Fruit fly (Drosophila melanogaster): ENCODE measurements around the gene CG11964.

Gene CG11964

dm6 chr3R:8962860-8963755, 18.3 kb upstream of the CG11964 start, which contains the start of gene ich:
Gene ich, minus strand, starts transcription at chr3R:8963037.
- TF ChIP-seq HLHmδ (GFP tag; optimal IDR thresholded peaks at IDR 0.05) (peak; percentile 43), cg (GFP tag; optimal IDR thresholded peaks at IDR 0.05) (peak; percentile 57), CG8765 (GFP tag; IDR thresholded peaks at IDR 0.05) (peak; percentile 48; the same call in 1 of the 2 replicates), Adf1 (GFP tag; IDR thresholded peaks at IDR 0.05) (peak; percentile 85), CG17829 (tag; optimal IDR thresholded peaks at IDR 0.05) (peak; percentile 10), ci (GFP tag; IDR thresholded peaks at IDR 0.05) (peak; percentile 27; the same call in 1 of the 3 replicates), Taf1 (GFP tag; IDR thresholded peaks at IDR 0.05) (no peak), pros (GFP tag; optimal IDR thresholded peaks at IDR 0.05) (peak; percentile 70), gro (GFP tag; optimal IDR thresholded peaks at IDR 0.05) (no peak), Jarid2 (GFP tag; optimal IDR thresholded peaks at IDR 0.05) (peak; percentile 87), CG10959 (GFP tag; IDR thresholded peaks at IDR 0.05) (no peak), CG2199 (GFP tag; IDR thresholded peaks at IDR 0.05) (peak; percentile 77; the same call in 1 of the 3 replicates), chinmo (GFP tag; IDR thresholded peaks at IDR 0.05; ENCODE audit: partially characterized antibody) (0 out of 4 replicates have a peak, but pooled peaks have one; percentile 40), grn (GFP tag; optimal IDR thresholded peaks at IDR 0.05) (peak; percentile 63), kni (GFP tag; optimal IDR thresholded peaks at IDR 0.05) (peak; percentile 34), chm (GFP tag; IDR thresholded peaks at IDR 0.05) (peak; percentile 81; the same call in 1 of the 2 replicates), otp (GFP tag; IDR thresholded peaks at IDR 0.05) (peak; percentile 33; the same call in 1 of the 3 replicates), CG15479 (GFP tag; optimal IDR thresholded peaks at IDR 0.05) (peak; percentile 77), CG2875 (GFP tag; optimal IDR thresholded peaks at IDR 0.05) (no peak), stwl (tag; optimal IDR thresholded peaks at IDR 0.05) (peak; percentile 6), ewg (GFP tag; optimal IDR thresholded peaks at IDR 0.05) (peak; percentile 34), wek (GFP tag; optimal IDR thresholded peaks at IDR 0.05) (no peak), slou (GFP tag; optimal IDR thresholded peaks at IDR 0.05) (no peak), CG2678 (tag; optimal IDR thresholded peaks at IDR 0.05) (no peak), ac (GFP tag; optimal IDR thresholded peaks at IDR 0.05) (peak; percentile 6), CG11504 (tag; optimal IDR thresholded peaks at IDR 0.05) (peak; percentile 97), CG5180 (GFP tag; optimal IDR thresholded peaks at IDR 0.05) (peak; percentile 98), CG8359 (GFP tag; optimal IDR thresholded peaks at IDR 0.05; ENCODE audit: borderline replicate concordance) (no peak), Vsx1 (GFP tag; optimal IDR thresholded peaks at IDR 0.05) (no peak), CG9727 (GFP tag; optimal IDR thresholded peaks at IDR 0.05) (no peak), Oaz (GFP tag; IDR thresholded peaks at IDR 0.05) (no peak), ranshi (GFP tag; IDR thresholded peaks at IDR 0.05) (no peak), ken (GFP tag; IDR thresholded peaks at IDR 0.05) (0 out of 3 replicates have a peak, but pooled peaks have one; percentile 6), corto (GFP tag; optimal IDR thresholded peaks at IDR 0.05) (no peak), CG6791 (GFP tag; IDR thresholded peaks at IDR 0.05; ENCODE audit: partially characterized antibody) (0 out of 3 replicates have a peak, but pooled peaks have one; percentile 26), CG8924 (tag; optimal IDR thresholded peaks at IDR 0.05) (peak; percentile 22), zf30C (GFP tag; optimal IDR thresholded peaks at IDR 0.05) (no peak), tll (GFP tag; optimal IDR thresholded peaks at IDR 0.05) (peak in 1 of 2 experiments; percentile 48), Trl (optimal IDR thresholded peaks at IDR 0.05) (peak in 1 of 2 experiments; percentile 8), Trl (GFP tag; optimal IDR thresholded peaks at IDR 0.05) (no peak), Blimp-1 (GFP tag; optimal IDR thresholded peaks at IDR 0.05) (peak; percentile 30), Deaf1 (tag; optimal IDR thresholded peaks at IDR 0.05) (peak; percentile 83), Antp (GFP tag; optimal IDR thresholded peaks at IDR 0.05) (no peak), zfh1 (GFP tag; IDR thresholded peaks at IDR 0.05) (0 out of 3 replicates have a peak, but pooled peaks have one; percentile 5)

Data from whole organism, embryonic.